Worm (Caenorhabditis elegans): ENCODE measurements around the gene fbxa-75.

The fbxa-75 gene

DNA sequence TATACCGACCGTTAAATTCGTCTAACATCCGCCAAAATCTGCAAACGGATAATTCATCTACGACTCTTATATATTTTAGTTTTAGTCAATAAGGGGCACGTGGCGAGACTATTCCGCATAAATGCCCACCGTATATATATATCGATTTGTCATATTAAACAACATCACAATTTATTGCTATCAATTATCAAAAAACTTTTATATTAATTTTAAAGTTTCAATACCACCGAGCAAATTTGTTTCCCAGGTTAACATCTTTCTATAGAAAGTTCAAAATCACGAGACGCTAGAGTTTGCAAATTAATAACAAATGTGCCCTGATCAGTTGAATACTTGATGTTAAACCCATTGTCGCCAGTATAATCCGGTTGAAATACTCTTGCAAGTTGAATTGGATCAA, 44.0 kb downstream of the fbxa-75 start, which contains the start of gene Y82E9BL.5:
TSS of gene Y82E9BL.5 (minus strand) at position 101 of the 400 bp plus-strand sequence.
- TF ChIP-seq gei-17 (GFP tag; optimal IDR thresholded peaks at IDR 0.05): no peak
- no peak for TF ChIP-seq ztf-22 (GFP tag; optimal IDR thresholded peaks at IDR 0.05)
- no peak for TF ChIP-seq rpc-1 (optimal IDR thresholded peaks at IDR 0.05)
- no peak for TF ChIP-seq rpc-1 (tag; optimal IDR thresholded peaks at IDR 0.05)

DNA sequence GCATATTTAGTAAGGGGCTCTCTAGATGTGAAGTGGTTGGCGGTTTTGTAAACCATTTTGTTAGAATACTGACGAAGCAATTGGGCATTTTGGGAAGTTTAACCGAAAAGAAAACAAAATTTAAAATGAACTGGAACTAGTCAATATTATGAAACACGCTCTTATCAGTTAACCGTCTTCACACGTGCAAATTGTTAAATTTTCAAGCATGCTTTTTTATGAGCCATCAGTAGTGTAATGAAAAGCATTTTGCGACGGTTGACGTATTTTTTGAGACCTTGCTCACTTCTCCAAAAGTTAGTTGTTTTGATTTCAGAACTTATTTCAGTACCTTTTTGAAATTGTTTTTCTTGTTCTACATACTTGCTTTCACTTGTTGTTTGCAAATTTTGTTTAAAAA, 45.8 kb downstream of the fbxa-75 start, which contains the start of gene fbxa-25:
TSS of gene fbxa-25 (minus strand) at position 138 of the 400 bp plus-strand sequence.
- TF ChIP-seq nfya-2 (GFP tag; IDR thresholded peaks at IDR 0.05) (no peak), nhr-80 (tag; optimal IDR thresholded peaks at IDR 0.05) (peak; percentile 15)

DNA sequence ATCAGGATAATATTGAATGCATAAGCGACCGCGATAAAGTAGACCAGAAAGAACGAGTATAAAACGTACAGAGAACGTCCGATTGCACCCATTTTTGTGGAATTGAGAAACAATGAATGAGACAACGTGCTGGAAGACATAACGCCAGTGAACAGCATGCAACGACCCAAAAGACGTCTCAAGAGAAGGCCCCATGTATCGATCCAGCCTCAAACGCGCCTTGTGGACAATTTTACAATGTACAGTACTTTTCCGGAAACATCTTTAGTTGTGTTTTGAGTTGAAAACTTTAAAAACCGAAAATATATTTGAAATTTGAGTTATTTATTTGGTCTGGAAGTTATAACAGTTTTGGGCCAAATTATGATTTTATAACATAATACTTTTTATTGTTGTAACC, 47.2 kb downstream of the fbxa-75 start, which contains the start of gene Y82E9BL.3:
TSS of gene Y82E9BL.3 (minus strand) at position 101 of the 400 bp plus-strand sequence.
- TF ChIP-seq lin-35 (GFP tag; optimal IDR thresholded peaks at IDR 0.05) (no peak), mel-28 (tag; optimal IDR thresholded peaks at IDR 0.05; ENCODE audit: borderline replicate concordance) (no peak), zim-3 (tag; optimal IDR thresholded peaks at IDR 0.05) (no peak), snpc-3.4 (tag; optimal IDR thresholded peaks at IDR 0.05) (no peak), unc-130 (GFP tag; optimal IDR thresholded peaks at IDR 0.05) (no peak), tbx-9 (tag; optimal IDR thresholded peaks at IDR 0.05; ENCODE audit: borderline replicate concordance) (no peak), F23B12.7 (tag; optimal IDR thresholded peaks at IDR 0.05; ENCODE audit: insufficient read depth) (no peak), F33H1.4 (GFP tag; IDR thresholded peaks at IDR 0.05) (no peak), F49E8.2 (tag; optimal IDR thresholded peaks at IDR 0.05; ENCODE audit: insufficient read depth) (no peak), ccch-3 (GFP tag; optimal IDR thresholded peaks at IDR 0.05) (no peak), bed-2 (GFP tag; IDR thresholded peaks at IDR 0.05) (no peak), attf-3 (GFP tag; conservative IDR thresholded peaks at IDR 0.05) (no peak), madf-10 (tag; optimal IDR thresholded peaks at IDR 0.05) (no peak), hlh-26 (GFP tag; conservative IDR thresholded peaks at IDR 0.05) (no peak), hlh-12 (tag; optimal IDR thresholded peaks at IDR 0.05) (no peak), F37B4.10 (GFP tag; IDR thresholded peaks at IDR 0.05) (no peak), T26A5.8 (tag; optimal IDR thresholded peaks at IDR 0.05) (no peak), cebp-2 (GFP tag; IDR thresholded peaks at IDR 0.05) (no peak)

DNA sequence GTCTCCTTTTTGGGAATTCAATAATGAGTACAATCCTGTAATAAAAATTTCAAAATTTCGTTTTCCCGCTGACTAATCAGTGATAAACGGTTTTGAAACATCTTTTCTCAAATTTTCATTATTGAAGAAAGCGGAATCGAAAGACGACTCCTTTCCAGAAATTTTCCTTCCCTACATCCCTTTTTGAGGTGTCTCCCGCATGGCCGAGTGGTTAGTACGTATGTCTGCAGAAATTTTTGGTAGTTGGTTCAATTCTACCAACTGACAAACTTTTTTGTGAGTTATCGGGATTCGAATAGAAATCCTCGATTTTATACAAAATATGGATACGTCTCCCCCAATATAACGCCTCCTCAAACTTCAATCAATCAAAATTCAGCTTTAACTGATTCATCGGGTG, 51.0 kb downstream of the fbxa-75 start:
- no peak for TF ChIP-seq madf-8 (GFP tag; conservative IDR thresholded peaks at IDR 0.05)
- no peak for TF ChIP-seq aptf-2 (GFP tag; conservative IDR thresholded peaks at IDR 0.05)
- TF ChIP-seq snpc-1.1 (tag; optimal IDR thresholded peaks at IDR 0.05; ENCODE audit: insufficient read depth): peak; percentile 25
- no peak for TF ChIP-seq nhr-27 (tag; optimal IDR thresholded peaks at IDR 0.05)
- no peak for TF ChIP-seq nfya-1 (tag; optimal IDR thresholded peaks at IDR 0.05; ENCODE audit: borderline replicate concordance, insufficient read depth)
- TF ChIP-seq lin-26 (GFP tag; IDR thresholded peaks at IDR 0.05): peak; percentile 64; the same call in 1 of the 2 replicates
- no peak for TF ChIP-seq F33H1.4 (GFP tag; IDR thresholded peaks at IDR 0.05)
- TF ChIP-seq ztf-22 (GFP tag; optimal IDR thresholded peaks at IDR 0.05): no peak
- TF ChIP-seq ztf-18 (tag; optimal IDR thresholded peaks at IDR 0.05): no peak
- TF ChIP-seq ceh-79 (tag; optimal IDR thresholded peaks at IDR 0.05): no peak
- no peak for TF ChIP-seq F55B11.4 (tag; optimal IDR thresholded peaks at IDR 0.05; ENCODE audit: borderline replicate concordance, insufficient read depth)
- TF ChIP-seq Y53F4B.3 (GFP tag; IDR thresholded peaks at IDR 0.05): no peak
- TF ChIP-seq hmg-1.2 (GFP tag; IDR thresholded peaks at IDR 0.05): no peak; the same call in 1 of the 2 replicates
- TF ChIP-seq zim-3 (tag; optimal IDR thresholded peaks at IDR 0.05): no peak
- TF ChIP-seq F10E7.11 (tag; optimal IDR thresholded peaks at IDR 0.05): no peak
- TF ChIP-seq dpff-1 (tag; optimal IDR thresholded peaks at IDR 0.05): no peak
- no peak for TF ChIP-seq mxl-1 (tag; optimal IDR thresholded peaks at IDR 0.05)
- no peak for TF ChIP-seq F39B2.1 (GFP tag; IDR thresholded peaks at IDR 0.05)
- TF ChIP-seq him-1 (tag; optimal IDR thresholded peaks at IDR 0.05): peak; percentile 33
- no peak for TF ChIP-seq tlf-1 (GFP tag; optimal IDR thresholded peaks at IDR 0.05)
- TF ChIP-seq die-1 (tag; optimal IDR thresholded peaks at IDR 0.05): peak; percentile 25
- no peak for TF ChIP-seq sea-2 (GFP tag; IDR thresholded peaks at IDR 0.05)
- no peak for TF ChIP-seq ama-1 (optimal IDR thresholded peaks at IDR 0.05)
- no peak for TF ChIP-seq ama-1 (GFP tag; optimal IDR thresholded peaks at IDR 0.05)

All from whole organism, young adult.